Fruit fly (Drosophila melanogaster) whole organism, wandering third instar larva: ENCODE measurements around the gene Blos2.

ENCODE experiments used
- Abd-B ChIP-seq: fragments of >200 bp; optimal IDR thresholded peaks from 2 replicates; lab custom pipeline; 2017; ENCODE audit warnings: missing biosample characterization, missing genetic modification characterization
- Dfd ChIP-seq: fragments of >200 bp; optimal IDR thresholded peaks from 2 replicates; lab custom pipeline; 2017; ENCODE audit warnings: missing biosample characterization, missing genetic modification characterization
- Dif ChIP-seq: fragments of 200-275, 200-300 bp; sonication (Bioruptor generic); optimal IDR thresholded peaks from 2 replicates; lab custom pipeline; 2018; ENCODE audit warnings: missing biosample characterization, missing genetic modification characterization; ENCODE audit not compliant: partially characterized antibody
- OdsH ChIP-seq: fragments of 200-800 bp; sonication (Bioruptor generic); optimal IDR thresholded peaks from 2 replicates; lab custom pipeline; 2016; ENCODE audit warnings: missing biosample characterization, mild to moderate bottlenecking, missing genetic modification characterization
- Rel ChIP-seq, 2 experiments: fragments of 200-800 bp; sonication (Bioruptor generic) in 1 of 2; optimal IDR thresholded peaks; 2 replicates in 1 of 2; 3 replicates in 1 of 2; lab custom pipeline; 2016 to 2019; ENCODE audit warnings: mild to moderate bottlenecking in 2 of 2, missing biosample characterization in 2 of 2, missing genetic modification characterization in 2 of 2, moderate library complexity in 1 of 2
- br ChIP-seq: fragments of 200-800 bp; sonication (Bioruptor generic); optimal IDR thresholded peaks from 2 replicates; lab custom pipeline; 2016; ENCODE audit warnings: missing biosample characterization, missing genetic modification characterization
- dmrt93B ChIP-seq: fragments of 200-800 bp; sonication (Bioruptor generic); optimal IDR thresholded peaks from 2 replicates; lab custom pipeline; 2018; ENCODE audit warnings: missing biosample characterization, mild to moderate bottlenecking, missing genetic modification characterization
- lola ChIP-seq: fragments of >200 bp; optimal IDR thresholded peaks from 2 replicates; lab custom pipeline; 2017; ENCODE audit warnings: missing biosample characterization, missing genetic modification characterization
- psq ChIP-seq: fragments of 200-800 bp; sonication (Bioruptor generic); optimal IDR thresholded peaks from 3 replicates; lab custom pipeline; 2017; ENCODE audit warnings: missing biosample characterization, mild to moderate bottlenecking, missing genetic modification characterization, moderate library complexity
- sv ChIP-seq: fragments of 200-800 bp; sonication (Bioruptor generic); optimal IDR thresholded peaks from 3 replicates; lab custom pipeline; 2016; ENCODE audit warnings: missing biosample characterization, missing genetic modification characterization
- tai ChIP-seq: sonication (Bioruptor generic); optimal IDR thresholded peaks from 2 replicates; lab custom pipeline; 2016; ENCODE audit warnings: missing biosample characterization, missing genetic modification characterization
- woc ChIP-seq: sonication (Bioruptor generic); optimal IDR thresholded peaks from 2 replicates; lab custom pipeline; 2016; ENCODE audit warnings: missing biosample characterization, mild to moderate bottlenecking, missing genetic modification characterization

- TF ChIP-seq OdsH (GFP tag; lab: Kevin White, UChicago) (no peak), Dif (GFP tag; lab: Kevin White, UChicago) (no peak), psq (GFP tag; lab: Kevin White, UChicago) (no peak), Dfd (GFP tag; lab: Kevin White, UChicago) (no peak), br (GFP tag; lab: Kevin White, UChicago) (no peak), lola (no peak), Rel (GFP tag; optimal IDR thresholded peaks at IDR 0.05; lab: Kevin White, UChicago) (no peak), Rel (tag; optimal IDR thresholded peaks at IDR 0.05; lab: Kevin White, UChicago) (no peak), woc (GFP tag; lab: Kevin White, UChicago) (no peak), sv (GFP tag; lab: Kevin White, UChicago) (no peak), dmrt93B (no peak), Abd-B (GFP tag; lab: Kevin White, UChicago) (no peak), tai (GFP tag; lab: Kevin White, UChicago) (no peak)
These were observed 12.0 kb upstream of the Blos2 start for dm6 chr3L:11049414-11049813.
